Worm (Caenorhabditis elegans): ENCODE data around the gene clec-189.

Gene clec-189

DNA sequence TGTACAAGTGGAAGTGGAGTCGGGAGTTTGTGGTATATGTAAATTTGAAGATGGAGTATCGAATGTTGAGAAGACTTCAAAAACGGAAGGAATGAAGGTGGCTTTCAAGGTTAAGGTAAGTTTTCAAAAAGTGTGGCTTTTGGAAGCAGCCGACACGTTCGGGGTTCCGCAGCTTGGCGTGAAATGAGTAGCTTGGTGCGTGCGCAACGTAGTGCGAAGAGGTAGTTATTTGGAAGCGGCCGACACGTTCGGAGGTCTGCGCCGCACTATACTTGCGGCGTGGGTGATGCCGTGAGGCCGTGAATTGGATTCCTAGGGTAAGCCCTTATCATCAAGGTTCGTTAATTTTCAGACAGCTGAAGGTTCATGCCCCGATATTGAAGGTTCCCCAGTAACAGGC is at the start of gene clec-189:
Gene clec-189, plus strand, starts transcription at position 92 of the 400 bp plus-strand sequence.
- TF ChIP-seq T07F8.4 (tag; optimal IDR thresholded peaks at IDR 0.05) (no peak), snpc-4 (GFP tag; optimal IDR thresholded peaks at IDR 0.05) (no peak), snpc-4 (tag; optimal IDR thresholded peaks at IDR 0.05) (peak in 2 of 4 experiments; percentile 66 to 91), tlf-1 (GFP tag; optimal IDR thresholded peaks at IDR 0.05) (no peak), zfh-2 (GFP tag; conservative IDR thresholded peaks at IDR 0.05) (0 out of 2 replicates have a peak, but pooled peaks have one; percentile 10)

DNA sequence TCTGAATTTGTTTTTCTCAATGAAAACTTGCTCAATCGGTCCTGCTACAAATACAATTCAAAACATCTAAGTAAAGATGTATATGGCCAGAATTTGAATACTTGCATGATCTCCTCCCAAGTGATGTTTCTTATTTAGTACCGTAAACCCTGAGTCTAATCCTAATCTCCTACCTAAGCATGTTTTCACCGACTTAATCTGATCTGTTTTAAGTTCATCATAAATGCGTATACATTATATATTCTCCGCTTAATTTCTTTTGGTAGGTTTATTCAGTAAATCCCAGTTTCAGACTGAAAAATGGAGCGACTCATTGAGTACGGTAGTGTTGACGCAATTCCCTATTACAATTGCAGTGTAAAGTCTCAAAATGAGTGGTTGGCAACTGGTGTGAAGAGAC is 46.2 kb upstream of the clec-189 start, which contains the start of gene srt-50:
Gene srt-50, plus strand, starts transcription at position 301 of the 400 bp plus-strand sequence.
- TF ChIP-seq ztf-6 (GFP tag; IDR thresholded peaks at IDR 0.05) (no peak), sdz-38 (tag; optimal IDR thresholded peaks at IDR 0.05) (no peak), rpc-1 (optimal IDR thresholded peaks at IDR 0.05) (no peak), rpc-1 (tag; optimal IDR thresholded peaks at IDR 0.05) (no peak), F33H1.4 (GFP tag; IDR thresholded peaks at IDR 0.05) (no peak), ama-1 (optimal IDR thresholded peaks at IDR 0.05) (no peak), ama-1 (GFP tag; optimal IDR thresholded peaks at IDR 0.05) (no peak), ceh-100 (GFP tag; IDR thresholded peaks at IDR 0.05) (no peak), F57A8.1 (GFP tag; optimal IDR thresholded peaks at IDR 0.05) (no peak), ceh-40 (GFP tag; IDR thresholded peaks at IDR 0.05) (no peak), lin-54 (GFP tag; optimal IDR thresholded peaks at IDR 0.05) (no peak), hlh-26 (GFP tag; conservative IDR thresholded peaks at IDR 0.05) (no peak), akir-1 (GFP tag; optimal IDR thresholded peaks at IDR 0.05) (no peak), gei-17 (GFP tag; optimal IDR thresholded peaks at IDR 0.05) (no peak), ztf-22 (GFP tag; optimal IDR thresholded peaks at IDR 0.05) (no peak), chd-7 (tag; optimal IDR thresholded peaks at IDR 0.05) (no peak), tbp1 (GFP tag; optimal IDR thresholded peaks at IDR 0.05) (no peak), nhr-179 (tag; optimal IDR thresholded peaks at IDR 0.05) (no peak)

DNA sequence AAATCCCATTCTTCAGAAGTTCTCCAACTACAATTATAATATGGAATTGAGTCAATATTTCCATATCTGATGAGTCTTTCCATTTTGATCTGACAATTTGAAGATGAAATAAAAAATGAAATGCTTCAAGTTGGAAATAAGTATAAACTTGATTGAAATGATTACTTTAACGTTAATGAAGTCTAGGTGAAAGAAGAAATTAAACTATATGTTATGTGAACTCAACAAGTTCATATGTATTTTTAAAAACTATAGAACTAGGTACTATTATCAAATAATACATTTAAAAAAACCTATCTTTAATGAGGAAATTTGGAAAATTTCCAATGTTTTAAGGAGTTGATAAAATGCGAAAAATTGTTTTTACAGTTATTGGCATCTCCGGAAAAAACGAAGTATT is 22.3 kb upstream of the clec-189 start, which contains the start of gene srt-49:
Gene srt-49, minus strand, starts transcription at position 101 of the 400 bp plus-strand sequence.
- TF ChIP-seq nhr-27 (tag; optimal IDR thresholded peaks at IDR 0.05) (no peak), egl-44 (GFP tag; IDR thresholded peaks at IDR 0.05) (no peak)

DNA sequence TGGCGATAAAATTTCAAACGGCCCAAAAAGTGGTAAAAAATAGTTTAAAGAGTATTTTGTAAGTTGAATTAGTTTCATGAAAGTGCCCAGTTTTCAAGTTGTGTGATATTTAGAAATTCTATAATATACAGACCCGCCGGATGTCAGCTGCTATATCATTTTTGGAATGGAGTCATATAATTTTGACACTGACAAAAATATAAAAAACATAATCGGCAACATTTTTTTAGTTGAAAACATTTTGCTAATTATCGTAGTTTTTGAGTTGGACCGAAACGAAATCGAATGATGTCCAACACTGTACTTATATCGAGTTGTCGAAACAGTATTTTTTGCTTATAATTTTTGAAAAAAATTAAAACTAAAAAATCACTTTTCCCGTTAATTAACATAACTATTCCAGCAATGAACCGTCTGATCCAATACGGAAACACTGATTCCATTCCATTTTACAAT is 17.4 kb upstream of the clec-189 start, which contains the start of gene srt-44:
Gene srt-44, plus strand, starts transcription at position 406 of the 456 bp plus-strand sequence.
- TF ChIP-seq snpc-4 (GFP tag; optimal IDR thresholded peaks at IDR 0.05) = no peak
- peak in 1 of 4 experiments; percentile 50 for TF ChIP-seq snpc-4 (tag; optimal IDR thresholded peaks at IDR 0.05)
- TF ChIP-seq attf-3 (GFP tag; conservative IDR thresholded peaks at IDR 0.05) = no peak

DNA sequence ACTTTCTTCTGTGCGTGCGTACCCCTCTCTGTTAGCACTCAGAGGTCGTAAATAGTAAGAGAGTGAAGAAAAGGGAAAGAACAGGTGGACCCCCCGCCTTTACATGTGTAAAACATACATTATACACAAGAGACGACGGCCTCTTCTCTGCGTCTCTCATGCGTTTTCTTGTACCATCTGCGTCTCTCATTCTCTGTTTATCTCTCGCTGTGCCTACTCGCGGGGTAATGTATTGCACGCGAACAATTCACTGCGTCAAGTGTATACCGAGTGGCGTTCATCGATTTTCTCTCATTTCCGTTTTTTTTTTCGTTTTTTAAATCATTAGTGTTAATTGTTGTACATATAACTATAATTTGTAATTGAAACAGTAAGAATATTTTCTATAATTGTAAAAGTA is 13.4 kb upstream of the clec-189 start:
- TF ChIP-seq attf-6 (GFP tag; IDR thresholded peaks at IDR 0.05) = peak; percentile 80
- TF ChIP-seq ceh-58 (GFP tag; IDR thresholded peaks at IDR 0.05) = no peak
- no peak for TF ChIP-seq ztf-28 (GFP tag; IDR thresholded peaks at IDR 0.05)
- TF ChIP-seq snpc-4 (GFP tag; optimal IDR thresholded peaks at IDR 0.05) = peak; percentile 17
- TF ChIP-seq snpc-4 (tag; optimal IDR thresholded peaks at IDR 0.05) = peak in 3 of 4 experiments; percentile 46 to 87 (median 66)
- peak; percentile 90 for TF ChIP-seq hmg-1.2 (GFP tag; IDR thresholded peaks at IDR 0.05)
- TF ChIP-seq tbp1 (GFP tag; optimal IDR thresholded peaks at IDR 0.05) = peak; percentile 21

DNA sequence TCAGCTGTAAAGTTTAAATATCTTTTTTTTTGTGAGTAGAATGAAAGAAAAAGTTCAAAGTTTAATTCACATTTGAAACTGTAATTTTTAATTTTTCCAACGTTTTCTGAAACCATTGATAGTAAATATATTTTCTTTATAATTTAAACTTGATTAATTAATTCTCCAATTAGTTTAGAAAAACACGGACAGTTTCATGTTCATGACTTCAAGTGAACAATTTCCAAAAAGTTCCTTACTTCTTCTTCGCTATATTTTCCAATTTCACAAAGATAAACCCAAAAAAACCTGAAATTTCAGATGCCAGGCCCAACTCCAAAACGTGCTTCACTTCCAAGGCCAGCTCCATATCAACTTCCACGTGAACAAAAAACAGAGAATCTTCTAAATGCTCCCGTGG is 12.2 kb upstream of the clec-189 start, which contains the start of gene M199.2:
Gene M199.2, plus strand, starts transcription at position 301 of the 400 bp plus-strand sequence.
- TF ChIP-seq athp-1 (tag; optimal IDR thresholded peaks at IDR 0.05) (no peak), B0035.1 (tag; optimal IDR thresholded peaks at IDR 0.05) (no peak), egl-18 (GFP tag; IDR thresholded peaks at IDR 0.05) (no peak), egl-44 (GFP tag; IDR thresholded peaks at IDR 0.05) (no peak), ztf-3 (GFP tag; optimal IDR thresholded peaks at IDR 0.05) (no peak), sptf-2 (GFP tag; optimal IDR thresholded peaks at IDR 0.05) (no peak), atf-7 (tag; optimal IDR thresholded peaks at IDR 0.05) (no peak), hlh-26 (GFP tag; conservative IDR thresholded peaks at IDR 0.05) (no peak), F57C9.4 (tag; optimal IDR thresholded peaks at IDR 0.05) (no peak), snpc-1.1 (tag; optimal IDR thresholded peaks at IDR 0.05; ENCODE audit: insufficient read depth) (no peak), aptf-3 (GFP tag; IDR thresholded peaks at IDR 0.05) (no peak), snpc-3.4 (tag; optimal IDR thresholded peaks at IDR 0.05) (no peak), snpc-1.3 (tag; optimal IDR thresholded peaks at IDR 0.05; ENCODE audit: insufficient read depth) (no peak)
